Fruit fly (Drosophila melanogaster) whole organism: ENCODE measurements around the gene CG10877.

Experiments used
- CG8478 ChIP-seq: fragments of >200 bp; optimal IDR thresholded peaks from 2 replicates; lab custom pipeline; 2018; ENCODE audit warnings: inconsistent platforms
- Dll ChIP-seq: fragments of >200 bp; optimal IDR thresholded peaks from 2 replicates; lab custom pipeline; 2017
- EcR ChIP-seq, 2 experiments: fragments of >200 bp; optimal IDR thresholded peaks; 2 replicates each; lab custom pipeline; 2017; ENCODE audit warnings: missing biosample characterization in 2 of 2, missing genetic modification characterization in 2 of 2, missing genetic modification reagents in 2 of 2
- pan ChIP-seq: fragments of >200 bp; optimal IDR thresholded peaks from 2 replicates; lab custom pipeline; 2017
- psq ChIP-seq: fragments of >200 bp; optimal IDR thresholded peaks from 2 replicates; lab custom pipeline; 2017
- usp ChIP-seq: fragments of >200 bp; optimal IDR thresholded peaks from 2 replicates; lab custom pipeline; 2017; ENCODE audit warnings: missing biosample characterization, missing genetic modification characterization, mixed read lengths

The CG10877 gene

dm6 chr3R:20595145-20595812, 31.4 kb upstream of the CG10877 start:
- TF ChIP-seq psq (lab: Kevin White, UChicago): no peak

dm6 chr3R:20594194-20595144, 30.6 kb upstream of the CG10877 start:
- TF ChIP-seq pan: no peak
- TF ChIP-seq usp (GFP tag; lab: Kevin White, UChicago): no peak
- no peak for TF ChIP-seq EcR (GFP tag; optimal IDR thresholded peaks at IDR 0.05; lab: Kevin White, UChicago)
- no peak for TF ChIP-seq Dll (lab: Kevin White, UChicago)
- TF ChIP-seq psq (lab: Kevin White, UChicago): no peak
- no peak for TF ChIP-seq CG8478

- TF ChIP-seq psq (lab: Kevin White, UChicago) (no peak), EcR (GFP tag; optimal IDR thresholded peaks at IDR 0.05; lab: Kevin White, UChicago) (no peak), Dll (lab: Kevin White, UChicago) (no peak), CG8478 (no peak), pan (no peak), usp (GFP tag; lab: Kevin White, UChicago) (no peak)
These were observed 29.6 kb upstream of the CG10877 start for dm6 chr3R:20593463-20593838.

dm6 chr3R:20592517-20593462, 28.9 kb upstream of the CG10877 start, which contains the start of the genes Pus1 and bon:
Pus1 (minus strand) TSS chr3R:20592671.
bon (plus strand) TSS chr3R:20593139.
- no peak for TF ChIP-seq EcR (GFP tag; optimal IDR thresholded peaks at IDR 0.05; lab: Kevin White, UChicago)
- no peak for TF ChIP-seq psq (lab: Kevin White, UChicago)
- TF ChIP-seq Dll (lab: Kevin White, UChicago): no peak
- no peak for TF ChIP-seq pan
- TF ChIP-seq CG8478: no peak
- no peak for TF ChIP-seq usp (GFP tag; lab: Kevin White, UChicago)

- no peak for TF ChIP-seq CG8478
- TF ChIP-seq EcR (GFP tag; optimal IDR thresholded peaks at IDR 0.05; lab: Kevin White, UChicago): no peak
- TF ChIP-seq psq (lab: Kevin White, UChicago): no peak
- TF ChIP-seq usp (GFP tag; lab: Kevin White, UChicago): no peak
- no peak for TF ChIP-seq pan
- TF ChIP-seq Dll (lab: Kevin White, UChicago): no peak
These were observed 24.6 kb upstream of the CG10877 start, which contains the start of gene Srp72 for dm6 chr3R:20588480-20588785. Srp72 (plus strand) TSS chr3R:20588711.

- TF ChIP-seq psq (lab: Kevin White, UChicago) (no peak), usp (GFP tag; lab: Kevin White, UChicago) (no peak), pan (no peak), CG8478 (no peak), Dll (lab: Kevin White, UChicago) (no peak), EcR (GFP tag; optimal IDR thresholded peaks at IDR 0.05; lab: Kevin White, UChicago) (no peak)
These were observed 24.0 kb upstream of the CG10877 start, which contains the start of gene Septin2 for dm6 chr3R:20587630-20588479. Septin2 (minus strand) TSS chr3R:20588356.

- TF ChIP-seq Dll (lab: Kevin White, UChicago): no peak
- TF ChIP-seq usp (GFP tag; lab: Kevin White, UChicago): no peak
These were observed 22.5 kb upstream of the CG10877 start for dm6 chr3R:20586409-20586808.

- TF ChIP-seq EcR (GFP tag; optimal IDR thresholded peaks at IDR 0.05; lab: Kevin White, UChicago) (no peak), pan (no peak), CG8478 (no peak), psq (lab: Kevin White, UChicago) (no peak), Dll (lab: Kevin White, UChicago) (no peak), usp (GFP tag; lab: Kevin White, UChicago) (no peak)
These were observed 21.7 kb upstream of the CG10877 start, which contains the start of gene CG16953 for dm6 chr3R:20585566-20585965. CG16953 (minus strand) TSS chr3R:20585833.

dm6 chr3R:20581376-20581775, 17.5 kb upstream of the CG10877 start, which contains the start of gene CG34008:
CG34008 (minus strand) TSS chr3R:20581522.
- TF ChIP-seq psq (lab: Kevin White, UChicago) (no peak), Dll (lab: Kevin White, UChicago) (no peak), CG8478 (no peak), pan (no peak), usp (GFP tag; lab: Kevin White, UChicago) (no peak), EcR (GFP tag; optimal IDR thresholded peaks at IDR 0.05; lab: Kevin White, UChicago) (no peak)

- TF ChIP-seq CG8478 (no peak), psq (lab: Kevin White, UChicago) (no peak), Dll (lab: Kevin White, UChicago) (no peak), EcR (GFP tag; optimal IDR thresholded peaks at IDR 0.05; lab: Kevin White, UChicago) (no peak), pan (no peak), usp (GFP tag; lab: Kevin White, UChicago) (no peak)
These were observed 15.9 kb upstream of the CG10877 start, which contains the start of the genes EloB and Srp14 for dm6 chr3R:20579816-20580215. EloB (minus strand) TSS chr3R:20579850. Srp14 (plus strand) TSS chr3R:20580115.
